Worm (Caenorhabditis elegans) whole organism, L4/young adult: Measurements from ENCODE around the gene gspd-1.
A peak's percentile ranks its signal among the peaks of the same experiment; 100 is the strongest.

ENCODE experiments used
- W03F9.2 ChIP-seq: fragments of 150-350 bp; optimal IDR thresholded peaks from 2 replicates; lab custom pipeline; 2014; ENCODE audit warnings: missing biosample characterization, missing genetic modification characterization
- him-1 ChIP-seq: sonication (generic microtip); optimal IDR thresholded peaks from 2 replicates; lab custom pipeline; 2016; ENCODE audit warnings: missing genotype, missing genetic modification reagents, missing genetic modification characterization, missing compliant biosample characterization

ce11 chrIV:11310624-11311023, 6.6 kb upstream of the gspd-1 start, which contains the start of gene znf-207:
- no peak for TF ChIP-seq him-1 (tag; lab: Kevin White, UChicago)
- peak; percentile 49 for TF ChIP-seq W03F9.2 (tag; lab: Kevin White, UChicago)
